Worm (Caenorhabditis elegans) whole organism, mixed stage, embryonic: ENCODE data around the gene C56G2.4.
A peak's percentile ranks its signal among the peaks of the same experiment; 100 is the strongest.

ENCODE experiments used
- M03D4.4 ChIP-seq: sonication (generic microtip); optimal IDR thresholded peaks from 2 replicates; lab custom pipeline; 2017; ENCODE audit warnings: mild to moderate bottlenecking, missing genetic modification characterization, missing compliant biosample characterization
- bed-3 ChIP-seq: fragments of 200-800 bp; sonication (Bioruptor generic); optimal IDR thresholded peaks from 3 replicates; lab custom pipeline; 2018; ENCODE audit warnings: mild to moderate bottlenecking, missing genetic modification characterization, moderate library complexity, missing compliant biosample characterization
- blmp-1 ChIP-seq: fragments of 150-350 bp; optimal IDR thresholded peaks from 2 replicates; lab custom pipeline; 2014; ENCODE audit warnings: missing biosample characterization, missing genetic modification characterization
- ceh-39 ChIP-seq: fragments of 150-350 bp; optimal IDR thresholded peaks from 2 replicates; lab custom pipeline; 2014; ENCODE audit warnings: missing biosample characterization, missing genetic modification characterization
- ceh-43 ChIP-seq: fragments of 200-800 bp; sonication (Bioruptor generic); optimal IDR thresholded peaks from 2 replicates; lab custom pipeline; 2018; ENCODE audit warnings: mild to moderate bottlenecking, missing genetic modification characterization, moderate library complexity, missing compliant biosample characterization
- ceh-83 ChIP-seq: fragments of 200-800 bp; sonication (Bioruptor generic); optimal IDR thresholded peaks from 2 replicates; lab custom pipeline; 2018; ENCODE audit warnings: mild to moderate bottlenecking, missing genetic modification characterization, missing compliant biosample characterization
- ces-1 ChIP-seq: fragments of 150-350 bp; optimal IDR thresholded peaks from 2 replicates; lab custom pipeline; 2014; ENCODE audit warnings: missing biosample characterization, missing genetic modification reagents, missing genetic modification characterization
- cnd-1 ChIP-seq: fragments of 200-800 bp; sonication (Bioruptor generic); optimal IDR thresholded peaks from 2 replicates; lab custom pipeline; 2018; ENCODE audit warnings: mild to moderate bottlenecking, missing genetic modification characterization, missing compliant biosample characterization
- drap-1 ChIP-seq: fragments of 200-800 bp; sonication (Bioruptor generic); optimal IDR thresholded peaks from 3 replicates; lab custom pipeline; 2018; ENCODE audit warnings: mild to moderate bottlenecking, missing genetic modification characterization, missing compliant biosample characterization
- elt-1 ChIP-seq: sonication (generic microtip); optimal IDR thresholded peaks from 2 replicates; lab custom pipeline; 2017; ENCODE audit warnings: missing genetic modification characterization, mild to moderate bottlenecking, missing compliant biosample characterization, antibody characterized with exemption, moderate library complexity, borderline replicate concordance; ENCODE audit not compliant: insufficient read depth
- elt-3 ChIP-seq: fragments of 150-350 bp; optimal IDR thresholded peaks from 2 replicates; lab custom pipeline; 2014; ENCODE audit warnings: missing biosample characterization, missing genetic modification characterization
- flh-1 ChIP-seq: fragments of 200-800 bp; sonication (Bioruptor generic); optimal IDR thresholded peaks from 2 replicates; lab custom pipeline; 2018; ENCODE audit warnings: mild to moderate bottlenecking, missing genetic modification characterization, moderate library complexity, missing compliant biosample characterization
- ham-2 ChIP-seq: fragments of 200-800 bp; sonication (Bioruptor generic); optimal IDR thresholded peaks from 2 replicates; lab custom pipeline; 2018; ENCODE audit warnings: mild to moderate bottlenecking, missing genetic modification characterization, missing compliant biosample characterization
- hlh-1 ChIP-seq: fragments of 150-350 bp; optimal IDR thresholded peaks from 2 replicates; lab custom pipeline; 2014; ENCODE audit warnings: missing biosample characterization, missing genetic modification reagents, missing genetic modification characterization
- lin-13 ChIP-seq: fragments of 150-350 bp; optimal IDR thresholded peaks from 2 replicates; lab custom pipeline; 2014; ENCODE audit warnings: missing biosample characterization, missing genetic modification characterization
- lin-32 ChIP-seq: fragments of 200-800 bp; sonication (Bioruptor generic); optimal IDR thresholded peaks from 2 replicates; lab custom pipeline; 2018; ENCODE audit warnings: mild to moderate bottlenecking, missing genetic modification characterization, missing compliant biosample characterization
- lsy-2 ChIP-seq: fragments of 150-350 bp; optimal IDR thresholded peaks from 2 replicates; lab custom pipeline; 2014; ENCODE audit warnings: missing biosample characterization, missing genetic modification characterization
- mab-5 ChIP-seq: fragments of 150-350 bp; optimal IDR thresholded peaks from 2 replicates; lab custom pipeline; 2014; ENCODE audit warnings: missing biosample characterization, missing genetic modification characterization
- mep-1 ChIP-seq: fragments of 150-350 bp; optimal IDR thresholded peaks from 2 replicates; lab custom pipeline; 2017; ENCODE audit warnings: missing biosample characterization, missing genetic modification reagents, missing genetic modification characterization, inconsistent platforms
- mls-2 ChIP-seq: sonication (generic microtip); optimal IDR thresholded peaks from 2 replicates; lab custom pipeline; 2016; ENCODE audit warnings: mild to moderate bottlenecking, missing genetic modification characterization, moderate library complexity, missing compliant biosample characterization
- nhr-12 ChIP-seq: fragments of 150-350 bp; optimal IDR thresholded peaks from 2 replicates; lab custom pipeline; 2014; ENCODE audit warnings: missing biosample characterization, missing genetic modification characterization
- nhr-2 ChIP-seq: fragments of 150-350 bp; optimal IDR thresholded peaks from 2 replicates; lab custom pipeline; 2014; ENCODE audit warnings: missing biosample characterization, missing genetic modification characterization
- nhr-237 ChIP-seq: fragments of 150-350 bp; optimal IDR thresholded peaks from 2 replicates; lab custom pipeline; 2014; ENCODE audit warnings: missing biosample characterization, missing genetic modification characterization
- nhr-28 ChIP-seq: fragments of 150-350 bp; optimal IDR thresholded peaks from 2 replicates; lab custom pipeline; 2014; ENCODE audit warnings: missing biosample characterization, missing genetic modification characterization
- nhr-76 ChIP-seq: sonication (generic microtip); optimal IDR thresholded peaks from 2 replicates; lab custom pipeline; 2017; ENCODE audit warnings: missing biosample characterization, missing genetic modification characterization
- pha-4 ChIP-seq: fragments of 150-350 bp; optimal IDR thresholded peaks from 2 replicates; lab custom pipeline; 2018; ENCODE audit warnings: missing biosample characterization, missing genetic modification reagents, missing genetic modification characterization
- sem-2 ChIP-seq: fragments of 200-800 bp; sonication (Bioruptor generic); optimal IDR thresholded peaks from 2 replicates; lab custom pipeline; 2018; ENCODE audit warnings: mild to moderate bottlenecking, missing genetic modification characterization, missing compliant biosample characterization
- snpc-4 ChIP-seq: fragments of 150-350 bp; optimal IDR thresholded peaks from 2 replicates; lab custom pipeline; 2014; ENCODE audit warnings: missing biosample characterization, missing genetic modification characterization
- sptf-1 ChIP-seq: sonication (generic microtip); optimal IDR thresholded peaks from 2 replicates; lab custom pipeline; 2017; ENCODE audit warnings: mild to moderate bottlenecking, missing genetic modification characterization, moderate library complexity, missing compliant biosample characterization
- tbx-8 ChIP-seq: fragments of 200-800 bp; sonication (Bioruptor generic); optimal IDR thresholded peaks from 2 replicates; lab custom pipeline; 2018; ENCODE audit warnings: mild to moderate bottlenecking, missing genetic modification characterization, moderate library complexity, missing compliant biosample characterization
- unc-120 ChIP-seq: sonication (generic microtip); optimal IDR thresholded peaks from 2 replicates; lab custom pipeline; 2017; ENCODE audit warnings: missing genetic modification characterization, missing compliant biosample characterization; ENCODE audit not compliant: poor library complexity, severe bottlenecking
- unc-39 ChIP-seq: fragments of 150-350 bp; optimal IDR thresholded peaks from 2 replicates; lab custom pipeline; 2014; ENCODE audit warnings: missing biosample characterization, missing genetic modification characterization
- unc-62 ChIP-seq: fragments of 150-350 bp; optimal IDR thresholded peaks from 2 replicates; lab custom pipeline; 2014; ENCODE audit warnings: missing biosample characterization, missing genetic modification reagents, missing genetic modification characterization
- zip-8 ChIP-seq: fragments of 150-350 bp; optimal IDR thresholded peaks from 2 replicates; lab custom pipeline; 2014; ENCODE audit warnings: missing biosample characterization, missing genetic modification characterization
- ztf-11 ChIP-seq: fragments of 150-350 bp; optimal IDR thresholded peaks from 2 replicates; lab custom pipeline; 2014; ENCODE audit warnings: missing biosample characterization, missing genetic modification characterization

C56G2.4 gene

ce11 chrIII:6316795-6317194, 14.7 kb upstream of the C56G2.4 start:
- no peak for TF ChIP-seq zip-8 (tag; lab: Kevin White, UChicago)
- no peak for TF ChIP-seq mab-5
- TF ChIP-seq ceh-43 (GFP tag; lab: Kevin White, UChicago), result no peak
- no peak for TF ChIP-seq drap-1 (GFP tag; lab: Kevin White, UChicago)
- TF ChIP-seq cnd-1 (tag; lab: Kevin White, UChicago), result no peak
- no peak for TF ChIP-seq mls-2 (tag; lab: Kevin White, UChicago)
- no peak for TF ChIP-seq ces-1
- no peak for TF ChIP-seq elt-1 (tag; lab: Kevin White, UChicago)
- TF ChIP-seq, all 35 proteins: peak for 0

- TF ChIP-seq nhr-76 (tag; lab: Kevin White, UChicago) (no peak), ces-1 (peak; percentile 98), unc-120 (tag; lab: Kevin White, UChicago) (no peak), flh-1 (no peak), lin-13 (tag; lab: Kevin White, UChicago) (no peak), sptf-1 (tag; lab: Kevin White, UChicago) (no peak), pha-4 (no peak)
Measured at ce11 chrIII:6317345-6317744, 14.2 kb upstream of the C56G2.4 start.

- no peak for TF ChIP-seq ceh-39
- no peak for TF ChIP-seq nhr-237 (tag; lab: Kevin White, UChicago)
- TF ChIP-seq snpc-4 (tag; lab: Kevin White, UChicago), result no peak
- no peak for TF ChIP-seq cnd-1 (tag; lab: Kevin White, UChicago)
- TF ChIP-seq nhr-12 (tag; lab: Kevin White, UChicago), result no peak
- no peak for TF ChIP-seq ham-2 (GFP tag; lab: Kevin White, UChicago)
- TF ChIP-seq, all 35 proteins: peak for 0
Measured at ce11 chrIII:6324139-6324538, 7.4 kb upstream of the C56G2.4 start, which contains the start of gene C56G2.5. C56G2.5 (minus strand) TSS chrIII:6324239.

ce11 chrIII:6334364-6334763, 2.8 kb downstream of the C56G2.4 start:
- TF ChIP-seq sptf-1 (tag; lab: Kevin White, UChicago) (no peak), ces-1 (peak; percentile 80), unc-39 (tag; lab: Kevin White, UChicago) (no peak), cnd-1 (tag; lab: Kevin White, UChicago) (no peak), unc-62 (GFP tag; lab: Kevin White, UChicago) (no peak)

ce11 chrIII:6339919-6340434, 8.4 kb downstream of the C56G2.4 start, which contains the start of gene let-767:
let-767 (minus strand) TSS chrIII:6339969.
- TF ChIP-seq ces-1 (no peak), zip-8 (tag; lab: Kevin White, UChicago) (no peak), sem-2 (GFP tag; lab: Kevin White, UChicago) (no peak), cnd-1 (tag; lab: Kevin White, UChicago) (no peak)

ce11 chrIII:6341878-6342453, 10.4 kb downstream of the C56G2.4 start, which contains the start of gene rpn-13:
rpn-13 (minus strand) TSS chrIII:6341928.
- TF ChIP-seq blmp-1 (tag; lab: Kevin White, UChicago), result no peak
- TF ChIP-seq sem-2 (GFP tag; lab: Kevin White, UChicago), result no peak
- peak; percentile 0 for TF ChIP-seq ceh-43 (GFP tag; lab: Kevin White, UChicago)
- no peak for TF ChIP-seq nhr-237 (tag; lab: Kevin White, UChicago)
- peak; percentile 10 for TF ChIP-seq pha-4
- no peak for TF ChIP-seq hlh-1 (tag; lab: Kevin White, UChicago)
- TF ChIP-seq elt-1 (tag; lab: Kevin White, UChicago), result no peak
- no peak for TF ChIP-seq ham-2 (GFP tag; lab: Kevin White, UChicago)
- no peak for TF ChIP-seq sptf-1 (tag; lab: Kevin White, UChicago)
- TF ChIP-seq flh-1, result no peak
- no peak for TF ChIP-seq bed-3 (GFP tag; lab: Kevin White, UChicago)
- TF ChIP-seq lsy-2, result peak; percentile 97
- TF ChIP-seq snpc-4 (tag; lab: Kevin White, UChicago), result no peak
- TF ChIP-seq ces-1, result peak; percentile 33
- TF ChIP-seq lin-32 (GFP tag; lab: Kevin White, UChicago), result no peak
- no peak for TF ChIP-seq unc-62 (GFP tag; lab: Kevin White, UChicago)
- no peak for TF ChIP-seq nhr-76 (tag; lab: Kevin White, UChicago)
- no peak for TF ChIP-seq nhr-28 (tag; lab: Kevin White, UChicago)
- TF ChIP-seq tbx-8 (GFP tag; lab: Kevin White, UChicago), result no peak
- no peak for TF ChIP-seq nhr-2 (tag; lab: Kevin White, UChicago)
- TF ChIP-seq M03D4.4 (tag; lab: Kevin White, UChicago), result peak; percentile 43
- no peak for TF ChIP-seq mab-5
- no peak for TF ChIP-seq nhr-12 (tag; lab: Kevin White, UChicago)
- TF ChIP-seq ztf-11 (tag; lab: Kevin White, UChicago), result no peak
- TF ChIP-seq lin-13 (tag; lab: Kevin White, UChicago), result peak; percentile 31
- TF ChIP-seq mls-2 (tag; lab: Kevin White, UChicago), result no peak
- no peak for TF ChIP-seq elt-3 (tag; lab: Kevin White, UChicago)
- TF ChIP-seq drap-1 (GFP tag; lab: Kevin White, UChicago), result peak; percentile 42
- no peak for TF ChIP-seq mep-1 (tag; lab: Kevin White, UChicago)
- no peak for TF ChIP-seq zip-8 (tag; lab: Kevin White, UChicago)
- no peak for TF ChIP-seq ceh-83
- peak; percentile 95 for TF ChIP-seq unc-120 (tag; lab: Kevin White, UChicago)
- TF ChIP-seq cnd-1 (tag; lab: Kevin White, UChicago), result no peak
- no peak for TF ChIP-seq ceh-39
- TF ChIP-seq unc-39 (tag; lab: Kevin White, UChicago), result no peak
